In the genomic region with DNA sequence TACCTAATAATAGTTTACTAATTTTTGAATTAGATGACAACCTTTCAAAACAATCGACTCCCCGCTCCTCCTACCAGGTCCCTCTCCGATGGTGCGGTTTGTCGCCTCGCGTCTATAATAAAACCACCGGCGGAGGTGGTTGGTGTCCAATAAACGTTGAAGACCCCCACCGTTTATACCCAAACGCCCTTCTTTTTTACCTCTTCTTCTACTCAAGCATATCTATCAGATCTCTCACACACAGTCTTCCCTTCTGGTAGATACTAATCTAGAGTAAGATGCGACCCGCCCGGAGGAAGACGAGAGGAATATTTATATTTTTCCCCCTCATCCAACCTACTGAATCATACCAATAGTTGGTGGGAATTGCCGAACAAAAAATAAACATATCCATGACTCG, we compare ENCODE assay signal across 1 worm cellular context.
TF ChIP-seq lines count a peak whose summit lies in the region.

No protein-coding gene starts in this region.

TF ChIP-seq in whole organism, L1 larva, 84 proteins besides CTCF, POLR2A, EP300 and RAD21 (continued from another document):
- no peak for TF ChIP-seq nhr-237 (tag; optimal IDR thresholded peaks at IDR 0.05; lab: Kevin White, UChicago)
- no peak for TF ChIP-seq mab-9 (GFP tag; IDR thresholded peaks at IDR 0.05; lab: Robert Waterston, UW)
- TF ChIP-seq zip-4 (GFP tag; optimal IDR thresholded peaks at IDR 0.05; lab: Kevin White, UChicago), result no peak
- no peak for TF ChIP-seq elt-2 (tag; optimal IDR thresholded peaks at IDR 0.05; lab: Kevin White, UChicago)
TF ChIP-seq in whole organism, L1 larva: peak in this region for 6.
